Fruit fly (Drosophila melanogaster) whole organism, prepupa: ENCODE measurements around the gene cbt.
"Not testable (repeated sequence)": the region's sequence is repeated elsewhere in the genome, so short reads cannot be mapped to it uniquely, and the experiment has no call there.

Source experiments
- CG11762 ChIP-seq: fragments of 200-800 bp; sonication (Bioruptor generic); optimal IDR thresholded peaks from 3 replicates; lab custom pipeline; 2016; ENCODE audit warnings: missing biosample characterization, missing genetic modification characterization; ENCODE audit not compliant: insufficient read depth
- CG11902 ChIP-seq: fragments of 200-800 bp; sonication (Bioruptor generic); optimal IDR thresholded peaks from 3 replicates; lab custom pipeline; 2016; ENCODE audit warnings: missing biosample characterization, missing genetic modification characterization
- CG15336 ChIP-seq: fragments of 200-800 bp; sonication (Bioruptor generic); IDR thresholded peaks from 2 replicates; pipeline ENCODE4 v1.3.6; 2022; ENCODE audit warnings: missing biosample characterization, missing genetic modification characterization
- CG1621 ChIP-seq: fragments of 200-800 bp; sonication (Bioruptor generic); optimal IDR thresholded peaks from 3 replicates; lab custom pipeline; 2018; ENCODE audit warnings: missing biosample characterization, mild to moderate bottlenecking, missing genetic modification characterization
- CG16779 ChIP-seq: fragments of 200-800 bp; sonication (Bioruptor generic); optimal IDR thresholded peaks from 3 replicates; lab custom pipeline; 2017; ENCODE audit warnings: missing biosample characterization, mild to moderate bottlenecking, missing genetic modification characterization
- CG31627 ChIP-seq: fragments of 200-800 bp; sonication (Bioruptor generic); optimal IDR thresholded peaks from 3 replicates; lab custom pipeline; 2016; ENCODE audit warnings: missing biosample characterization, missing genetic modification characterization
- CG32006 ChIP-seq: fragments of 200-800 bp; sonication (Bioruptor generic); optimal IDR thresholded peaks from 3 replicates; lab custom pipeline; 2017; ENCODE audit warnings: missing biosample characterization, mild to moderate bottlenecking, missing genetic modification characterization
- CG34406 ChIP-seq: fragments of 200-800 bp; sonication (Bioruptor generic); optimal IDR thresholded peaks from 3 replicates; lab custom pipeline; 2016; ENCODE audit warnings: missing biosample characterization, missing genetic modification characterization
- CG3919 ChIP-seq: fragments of 200-800 bp; sonication (Bioruptor generic); optimal IDR thresholded peaks from 3 replicates; lab custom pipeline; 2016; ENCODE audit warnings: missing biosample characterization, missing genetic modification characterization
- CG6163 ChIP-seq: fragments of 200-800 bp; sonication (Bioruptor generic); IDR thresholded peaks from 3 replicates; pipeline ENCODE4 v1.3.6; 2022; ENCODE audit warnings: missing biosample characterization, missing genetic modification characterization
- CG6276 ChIP-seq: fragments of 200-800 bp; sonication (Bioruptor generic); optimal IDR thresholded peaks from 2 replicates; lab custom pipeline; 2017; ENCODE audit warnings: missing biosample characterization, mild to moderate bottlenecking, missing genetic modification characterization
- CG6792 ChIP-seq: fragments of 200-800 bp; sonication (Bioruptor generic); optimal IDR thresholded peaks from 3 replicates; lab custom pipeline; 2016; ENCODE audit warnings: missing biosample characterization, missing genetic modification characterization
- CG6808 ChIP-seq: fragments of 200-800 bp; sonication (Bioruptor generic); optimal IDR thresholded peaks from 3 replicates; lab custom pipeline; 2017; ENCODE audit warnings: missing biosample characterization, missing genetic modification characterization, mild to moderate bottlenecking, moderate library complexity, missing genetic modification reagents
- CG6854 ChIP-seq: fragments of 200-800 bp; sonication (Bioruptor generic); optimal IDR thresholded peaks from 2 replicates; lab custom pipeline; 2017; ENCODE audit warnings: missing biosample characterization, mild to moderate bottlenecking, missing genetic modification characterization
- CG7368 ChIP-seq: fragments of 200-800 bp; sonication (Bioruptor generic); optimal IDR thresholded peaks from 3 replicates; lab custom pipeline; 2016; ENCODE audit warnings: missing biosample characterization, missing genetic modification characterization
- CG8119 ChIP-seq: fragments of 200-800 bp; sonication (Bioruptor generic); IDR thresholded peaks from 3 replicates; pipeline ENCODE4 v1.3.6; 2022; ENCODE audit warnings: missing biosample characterization, missing genetic modification characterization
- CG8632 ChIP-seq: fragments of 200-800 bp; sonication (Bioruptor generic); optimal IDR thresholded peaks from 3 replicates; lab custom pipeline; 2016; ENCODE audit warnings: missing biosample characterization, missing genetic modification characterization
- CG9139 ChIP-seq: fragments of 200-800 bp; sonication (Bioruptor generic); optimal IDR thresholded peaks from 3 replicates; lab custom pipeline; 2017; ENCODE audit warnings: missing biosample characterization, mild to moderate bottlenecking, missing genetic modification characterization
- Eip75B ChIP-seq: fragments of 200-800 bp; sonication (Bioruptor generic); optimal IDR thresholded peaks from 3 replicates; lab custom pipeline; 2016; ENCODE audit warnings: missing biosample characterization, missing genetic modification characterization
- Eip78C ChIP-seq: fragments of 200-800 bp; sonication (Bioruptor generic); peaks from one replicate; lab custom pipeline; 2016; ENCODE audit warnings: missing biosample characterization, missing genetic modification characterization
- Eip93F ChIP-seq: fragments of 200-800 bp; sonication (Bioruptor generic); optimal IDR thresholded peaks from 2 replicates; lab custom pipeline; 2016; ENCODE audit warnings: missing biosample characterization, mild to moderate bottlenecking, missing genetic modification characterization
- Ets21C ChIP-seq: fragments of 200-800 bp; sonication (Bioruptor generic); optimal IDR thresholded peaks from 3 replicates; lab custom pipeline; 2016; ENCODE audit warnings: missing biosample characterization, missing genetic modification characterization
- Ets96B ChIP-seq: fragments of 200-800 bp; optimal IDR thresholded peaks from 2 replicates; lab custom pipeline; 2019; ENCODE audit warnings: missing biosample characterization, mild to moderate bottlenecking, missing genetic modification characterization, moderate library complexity
- Gug ChIP-seq: fragments of 200-800 bp; sonication (Bioruptor generic); IDR thresholded peaks from 2 replicates; pipeline ENCODE4 v1.3.6; 2022; ENCODE audit warnings: missing biosample characterization, missing genetic modification characterization
- Hr38 ChIP-seq: sonication (Bioruptor generic); optimal IDR thresholded peaks from 2 replicates; lab custom pipeline; 2016; ENCODE audit warnings: missing biosample characterization, missing genetic modification characterization
- Hr39 ChIP-seq: fragments of 200-800 bp; sonication (Bioruptor generic); optimal IDR thresholded peaks from 2 replicates; lab custom pipeline; 2016; ENCODE audit warnings: missing biosample characterization, missing genetic modification characterization
- Hr4 ChIP-seq: fragments of 200-800 bp; sonication (Bioruptor generic); optimal IDR thresholded peaks from 3 replicates; lab custom pipeline; 2016; ENCODE audit warnings: missing biosample characterization, missing genetic modification characterization
- Lpt ChIP-seq: fragments of 200-800 bp; sonication (Bioruptor generic); optimal IDR thresholded peaks from 3 replicates; lab custom pipeline; 2016; ENCODE audit warnings: missing biosample characterization, missing genetic modification characterization
- Met ChIP-seq: fragments of 200-800 bp; sonication (Bioruptor generic); optimal IDR thresholded peaks from 3 replicates; lab custom pipeline; 2016; ENCODE audit warnings: missing biosample characterization, missing genetic modification characterization
- OdsH ChIP-seq: fragments of 200-800 bp; sonication (Bioruptor generic); optimal IDR thresholded peaks from 3 replicates; lab custom pipeline; 2016; ENCODE audit warnings: missing biosample characterization, missing genetic modification characterization
- Smox ChIP-seq: fragments of 200-800 bp; sonication (Bioruptor generic); optimal IDR thresholded peaks from 3 replicates; lab custom pipeline; 2016; ENCODE audit warnings: missing biosample characterization, missing genetic modification characterization
- Sox102F ChIP-seq: fragments of 200-800 bp; sonication (Bioruptor generic); optimal IDR thresholded peaks from 2 replicates; lab custom pipeline; 2016; ENCODE audit warnings: missing biosample characterization, mild to moderate bottlenecking, missing genetic modification characterization
- Sox14 ChIP-seq: fragments of 200-800 bp; sonication (Bioruptor generic); optimal IDR thresholded peaks from 3 replicates; lab custom pipeline; 2016; ENCODE audit warnings: missing biosample characterization, missing genetic modification characterization
- achi ChIP-seq: fragments of 200-800 bp; sonication (Bioruptor generic); optimal IDR thresholded peaks from 3 replicates; lab custom pipeline; 2016; ENCODE audit warnings: missing biosample characterization, missing genetic modification characterization
- dsx ChIP-seq: fragments of 200-800 bp; optimal IDR thresholded peaks from 3 replicates; lab custom pipeline; 2019; ENCODE audit warnings: missing biosample characterization, mild to moderate bottlenecking, missing genetic modification characterization, moderate library complexity; ENCODE audit not compliant: poor library complexity, severe bottlenecking
- esn ChIP-seq: fragments of 200-800 bp; sonication (Bioruptor generic); optimal IDR thresholded peaks from 2 replicates; lab custom pipeline; 2016; ENCODE audit warnings: missing biosample characterization, mild to moderate bottlenecking, missing genetic modification characterization, moderate library complexity
- fd59A ChIP-seq: fragments of 200-800 bp; sonication (Bioruptor generic); optimal IDR thresholded peaks from 2 replicates; lab custom pipeline; 2017; ENCODE audit warnings: missing biosample characterization, mild to moderate bottlenecking, missing genetic modification characterization, missing genetic modification reagents
- fd85E ChIP-seq: fragments of 200-800 bp; sonication (Bioruptor generic); optimal IDR thresholded peaks from 3 replicates; lab custom pipeline; 2016; ENCODE audit warnings: missing biosample characterization, missing genetic modification characterization
- fkh ChIP-seq: fragments of 200-800 bp; sonication (Bioruptor generic); optimal IDR thresholded peaks from 3 replicates; lab custom pipeline; 2017; ENCODE audit warnings: missing biosample characterization, mild to moderate bottlenecking, missing genetic modification characterization, moderate library complexity
- lz ChIP-seq: fragments of 200-800 bp; sonication (Bioruptor generic); optimal IDR thresholded peaks from 3 replicates; lab custom pipeline; 2016; ENCODE audit warnings: missing biosample characterization, missing genetic modification characterization
- net ChIP-seq: fragments of 200-800 bp; sonication (Bioruptor generic); optimal IDR thresholded peaks from 3 replicates; lab custom pipeline; 2016; ENCODE audit warnings: missing biosample characterization, missing genetic modification characterization
- pdm3 ChIP-seq: fragments of 200-800 bp; sonication (Bioruptor generic); optimal IDR thresholded peaks from 3 replicates; lab custom pipeline; 2016; ENCODE audit warnings: missing biosample characterization, missing genetic modification characterization
- spab ChIP-seq: fragments of 200-800 bp; sonication (Bioruptor generic); optimal IDR thresholded peaks from 2 replicates; lab custom pipeline; 2017; ENCODE audit warnings: missing biosample characterization, mild to moderate bottlenecking, missing genetic modification characterization, missing genetic modification reagents
- svp ChIP-seq: fragments of 200-800 bp; sonication (Bioruptor generic); peaks from one replicate; lab custom pipeline; 2016; ENCODE audit warnings: missing biosample characterization, missing genetic modification characterization
- vri ChIP-seq: fragments of 200-800 bp; sonication (Bioruptor generic); optimal IDR thresholded peaks from 3 replicates; lab custom pipeline; 2016; ENCODE audit warnings: missing biosample characterization, mild to moderate bottlenecking, missing genetic modification characterization

cbt gene

dm6 chr2L:455274-455673 lies 24.2 kb downstream of the cbt start, which contains the start of gene CG4133:
TSS of gene CG4133 (plus strand) at chr2L:455531.
- TF ChIP-seq svp, OdsH, Met (GFP tag; lab: Kevin White, UChicago): not testable (repeated sequence)

dm6 chr2L:452872-453271 lies 26.6 kb downstream of the cbt start, which contains the start of the genes crq and shv:
TSS of gene crq (minus strand) at chr2L:453024.
TSS of gene shv (plus strand) at chr2L:453108.
- TF ChIP-seq CG6808 (no peak), Sox14 (GFP tag; lab: Kevin White, UChicago) (peak; percentile 74), Hr39 (GFP tag; lab: Kevin White, UChicago) (no peak), CG6276 (GFP tag; lab: Kevin White, UChicago) (no peak), CG31627 (no peak), Met (GFP tag; lab: Kevin White, UChicago) (no peak), CG1621 (tag; lab: Kevin White, UChicago) (no peak), CG11762 (no peak), spab (GFP tag; lab: Kevin White, UChicago) (no peak), Sox102F (no peak), CG6163 (GFP tag; lab: Robert Waterston, UW) (0 out of 3 replicates have a peak, but pooled peaks have one; percentile 42), CG11902 (GFP tag; lab: Kevin White, UChicago) (no peak), Ets96B (tag; lab: Kevin White, UChicago) (no peak), net (GFP tag; lab: Kevin White, UChicago) (no peak), Gug (GFP tag; lab: Robert Waterston, UW) (no peak), pdm3 (GFP tag; lab: Kevin White, UChicago) (no peak), fkh (GFP tag; lab: Kevin White, UChicago) (no peak), dsx (no peak), fd85E (GFP tag; lab: Kevin White, UChicago) (no peak), Lpt (GFP tag; lab: Kevin White, UChicago) (no peak), achi (GFP tag; lab: Kevin White, UChicago) (no peak), Smox (GFP tag; lab: Kevin White, UChicago) (no peak), CG6792 (GFP tag; lab: Kevin White, UChicago) (no peak), CG34406 (GFP tag; lab: Kevin White, UChicago) (no peak), CG3919 (GFP tag; lab: Kevin White, UChicago) (peak; percentile 2), CG6854 (GFP tag; lab: Kevin White, UChicago) (peak; percentile 11), CG9139 (GFP tag; lab: Kevin White, UChicago) (no peak), CG7368 (GFP tag; lab: Kevin White, UChicago) (no peak)
- TF ChIP-seq, all 60 proteins: peak for 4

dm6 chr2L:451705-452472 lies 27.6 kb downstream of the cbt start:
- no peak for TF ChIP-seq lz (GFP tag; lab: Kevin White, UChicago)
- no peak for TF ChIP-seq CG3919 (GFP tag; lab: Kevin White, UChicago)
- peak; percentile 28 for TF ChIP-seq Eip93F (GFP tag; lab: Kevin White, UChicago)
- TF ChIP-seq achi (GFP tag; lab: Kevin White, UChicago) = no peak
- TF ChIP-seq CG6854 (GFP tag; lab: Kevin White, UChicago) = no peak
- TF ChIP-seq net (GFP tag; lab: Kevin White, UChicago) = no peak
- peak; percentile 37; the same call in 1 of the 3 replicates for TF ChIP-seq CG8119 (GFP tag; lab: Robert Waterston, UW)
- no peak for TF ChIP-seq fd59A (GFP tag; lab: Kevin White, UChicago)
- TF ChIP-seq Eip78C (GFP tag; lab: Kevin White, UChicago) = no peak
- TF ChIP-seq Ets21C (GFP tag; lab: Kevin White, UChicago) = no peak
- TF ChIP-seq vri (GFP tag; lab: Kevin White, UChicago) = no peak
- TF ChIP-seq CG7368 (GFP tag; lab: Kevin White, UChicago) = peak; percentile 45
- TF ChIP-seq CG32006 (GFP tag; lab: Kevin White, UChicago) = no peak
- no peak for TF ChIP-seq Hr4 (GFP tag; lab: Kevin White, UChicago)
- peak; percentile 20 for TF ChIP-seq Ets96B (tag; lab: Kevin White, UChicago)
- TF ChIP-seq Eip75B (GFP tag; lab: Kevin White, UChicago) = no peak
- TF ChIP-seq Gug (GFP tag; lab: Robert Waterston, UW) = 0 out of 2 replicates have a peak, but pooled peaks have one; percentile 22
- TF ChIP-seq CG8632 (GFP tag; lab: Kevin White, UChicago) = no peak
- no peak for TF ChIP-seq Hr38
- no peak for TF ChIP-seq svp (GFP tag; lab: Kevin White, UChicago)
- TF ChIP-seq CG11902 (GFP tag; lab: Kevin White, UChicago) = no peak
- no peak for TF ChIP-seq CG16779 (tag; lab: Kevin White, UChicago)
- TF ChIP-seq CG15336 (GFP tag; lab: Robert Waterston, UW) = peak; percentile 52
- no peak for TF ChIP-seq Sox102F
- TF ChIP-seq CG6792 (GFP tag; lab: Kevin White, UChicago) = peak; percentile 48
- TF ChIP-seq Sox14 (GFP tag; lab: Kevin White, UChicago) = peak; percentile 65
- TF ChIP-seq pdm3 (GFP tag; lab: Kevin White, UChicago) = no peak
- peak; percentile 25 for TF ChIP-seq esn (GFP tag; lab: Kevin White, UChicago)
